Worm (Caenorhabditis elegans) whole organism, L3 larva: ENCODE results near the gene B0303.16.

Experiments
- R02D3.7 ChIP-seq: fragments of 150-350 bp; optimal IDR thresholded peaks from 2 replicates; lab custom pipeline; 2014; ENCODE audit warnings: missing biosample characterization, missing genetic modification characterization
- ZK546.5 ChIP-seq: sonication (generic microtip); optimal IDR thresholded peaks from 2 replicates; lab custom pipeline; 2017; ENCODE audit warnings: missing biosample characterization, missing genetic modification characterization
- ama-1 ChIP-seq: fragments of 150-350 bp; optimal IDR thresholded peaks from 2 replicates; lab custom pipeline; 2018
- ceh-16 ChIP-seq: sonication (generic microtip); optimal IDR thresholded peaks from 2 replicates; lab custom pipeline; 2017; ENCODE audit warnings: missing biosample characterization, missing genetic modification characterization
- ceh-28 ChIP-seq: fragments of 150-350 bp; optimal IDR thresholded peaks from 2 replicates; lab custom pipeline; 2014; ENCODE audit warnings: missing biosample characterization, missing genetic modification reagents, missing genetic modification characterization
- ceh-82 ChIP-seq: fragments of 150-350 bp; optimal IDR thresholded peaks from 2 replicates; lab custom pipeline; 2014; ENCODE audit warnings: missing biosample characterization, missing genetic modification characterization
- daf-12 ChIP-seq: fragments of 150-350 bp; optimal IDR thresholded peaks from 2 replicates; lab custom pipeline; 2014; ENCODE audit warnings: missing biosample characterization, missing genetic modification reagents, missing genetic modification characterization
- egl-27 ChIP-seq: sonication (generic microtip); optimal IDR thresholded peaks from 4 replicates; lab custom pipeline; 2017; ENCODE audit warnings: missing biosample characterization, missing genetic modification reagents, missing genetic modification characterization
- egl-5 ChIP-seq: fragments of 150-350 bp; optimal IDR thresholded peaks from 2 replicates; lab custom pipeline; 2017; ENCODE audit warnings: missing biosample characterization, missing genetic modification reagents, missing genetic modification characterization, inconsistent platforms
- elt-1 ChIP-seq: fragments of 150-350 bp; optimal IDR thresholded peaks from 2 replicates; lab custom pipeline; 2014; ENCODE audit warnings: missing biosample characterization, missing genetic modification characterization
- elt-2 ChIP-seq: sonication (generic microtip); optimal IDR thresholded peaks from 2 replicates; lab custom pipeline; 2016; ENCODE audit warnings: missing genetic modification reagents, mild to moderate bottlenecking, missing genetic modification characterization, missing compliant biosample characterization
- elt-3 ChIP-seq, 3 experiments: fragments of 150-350 bp in 1 of 3; sonication (generic microtip) in 2 of 3; optimal IDR thresholded peaks; 2 replicates in 2 of 3; 4 replicates in 1 of 3; lab custom pipeline; 2014 to 2017; ENCODE audit warnings: missing biosample characterization in 3 of 3, missing genetic modification characterization in 3 of 3
- eor-1 ChIP-seq, 2 experiments: fragments of 150-350 bp; optimal IDR thresholded peaks; 2 replicates each; lab custom pipeline; 2014 to 2018; ENCODE audit warnings: missing biosample characterization in 2 of 2, missing genetic modification characterization in 2 of 2
- fkh-2 ChIP-seq: fragments of 150-350 bp; optimal IDR thresholded peaks from 2 replicates; lab custom pipeline; 2014; ENCODE audit warnings: missing biosample characterization, missing genetic modification reagents, missing genetic modification characterization
- fos-1 ChIP-seq: fragments of 150-350 bp; optimal IDR thresholded peaks from 2 replicates; lab custom pipeline; 2014; ENCODE audit warnings: missing biosample characterization, missing genetic modification characterization
- hmg-11 ChIP-seq: sonication (generic microtip); optimal IDR thresholded peaks from 2 replicates; lab custom pipeline; 2016; ENCODE audit warnings: missing genetic modification characterization, missing compliant biosample characterization
- jun-1 ChIP-seq: fragments of 150-350 bp; optimal IDR thresholded peaks from 2 replicates; lab custom pipeline; 2014; ENCODE audit warnings: missing biosample characterization, missing genetic modification reagents, missing genetic modification characterization
- lin-15B ChIP-seq: fragments of 150-350 bp; optimal IDR thresholded peaks from 2 replicates; lab custom pipeline; 2014; ENCODE audit warnings: missing biosample characterization, missing genetic modification characterization
- lsy-12 ChIP-seq: sonication (generic microtip); optimal IDR thresholded peaks from 2 replicates; lab custom pipeline; 2016; ENCODE audit warnings: mild to moderate bottlenecking, missing genetic modification characterization, missing compliant biosample characterization
- mdl-1 ChIP-seq: fragments of 150-350 bp; optimal IDR thresholded peaks from 2 replicates; lab custom pipeline; 2014; ENCODE audit warnings: missing biosample characterization, missing genetic modification characterization
- mml-1 ChIP-seq: fragments of 150-350 bp; sonication (generic microtip); optimal IDR thresholded peaks from 3 replicates; lab custom pipeline; 2014; ENCODE audit warnings: missing biosample characterization, missing genetic modification characterization
- nfya-1 ChIP-seq: sonication (generic microtip); optimal IDR thresholded peaks from 2 replicates; lab custom pipeline; 2017; ENCODE audit warnings: missing genetic modification characterization, mild to moderate bottlenecking, missing compliant biosample characterization, antibody characterized with exemption, moderate library complexity; ENCODE audit not compliant: insufficient read depth
- nhr-12 ChIP-seq: fragments of 150-350 bp; optimal IDR thresholded peaks from 2 replicates; lab custom pipeline; 2014; ENCODE audit warnings: missing biosample characterization, missing genetic modification characterization
- nhr-23 ChIP-seq: fragments of 150-350 bp; optimal IDR thresholded peaks from 2 replicates; lab custom pipeline; 2014; ENCODE audit warnings: missing biosample characterization, missing genetic modification reagents, missing genetic modification characterization
- nhr-237 ChIP-seq: fragments of 150-350 bp; optimal IDR thresholded peaks from 2 replicates; lab custom pipeline; 2014; ENCODE audit warnings: missing biosample characterization, missing genetic modification characterization
- nhr-25 ChIP-seq: sonication (generic microtip); optimal IDR thresholded peaks from 2 replicates; lab custom pipeline; 2017; ENCODE audit warnings: missing biosample characterization, missing genetic modification characterization
- nhr-28 ChIP-seq: fragments of 150-350 bp; optimal IDR thresholded peaks from 2 replicates; lab custom pipeline; 2014; ENCODE audit warnings: missing biosample characterization, missing genetic modification characterization
- nhr-43 ChIP-seq: sonication (generic microtip); optimal IDR thresholded peaks from 2 replicates; lab custom pipeline; 2016; ENCODE audit warnings: mild to moderate bottlenecking, missing genetic modification characterization, missing compliant biosample characterization; ENCODE audit not compliant: poor library complexity, severe bottlenecking
- nhr-67 ChIP-seq: fragments of 150-350 bp; optimal IDR thresholded peaks from 2 replicates; lab custom pipeline; 2014; ENCODE audit warnings: missing biosample characterization, missing genetic modification characterization
- nhr-76 ChIP-seq: fragments of 150-350 bp; sonication (generic microtip); optimal IDR thresholded peaks from 5 replicates; lab custom pipeline; 2014; ENCODE audit warnings: missing biosample characterization, missing genetic modification characterization
- nhr-77 ChIP-seq: fragments of 150-350 bp; optimal IDR thresholded peaks from 2 replicates; lab custom pipeline; 2014; ENCODE audit warnings: missing biosample characterization, missing genetic modification characterization
- pha-4 ChIP-seq: fragments of 150-350 bp; optimal IDR thresholded peaks from 2 replicates; lab custom pipeline; 2014; ENCODE audit warnings: missing biosample characterization, missing genetic modification reagents, missing genetic modification characterization
- pqm-1 ChIP-seq: fragments of 150-350 bp; optimal IDR thresholded peaks from 2 replicates; lab custom pipeline; 2017; ENCODE audit warnings: missing biosample characterization, missing genetic modification characterization, inconsistent platforms
- sea-2 ChIP-seq: fragments of 150-350 bp; sonication (generic microtip); optimal IDR thresholded peaks from 4 replicates; lab custom pipeline; 2014; ENCODE audit warnings: missing biosample characterization, missing genetic modification reagents, missing genetic modification characterization
- skn-1 ChIP-seq: fragments of 150-350 bp; optimal IDR thresholded peaks from 2 replicates; lab custom pipeline; 2014; ENCODE audit warnings: missing biosample characterization, missing genetic modification characterization
- snpc-4 ChIP-seq: fragments of 150-350 bp; optimal IDR thresholded peaks from 2 replicates; lab custom pipeline; 2014; ENCODE audit warnings: missing biosample characterization, missing genetic modification characterization
- tbx-2 ChIP-seq: sonication (generic microtip); optimal IDR thresholded peaks from 2 replicates; lab custom pipeline; 2016; ENCODE audit warnings: mild to moderate bottlenecking, missing genetic modification characterization, missing compliant biosample characterization
- unc-39 ChIP-seq: sonication (generic microtip); optimal IDR thresholded peaks from 4 replicates; lab custom pipeline; 2017; ENCODE audit warnings: missing biosample characterization, missing genetic modification characterization
- zag-1 ChIP-seq: fragments of 150-350 bp; optimal IDR thresholded peaks from 2 replicates; lab custom pipeline; 2014; ENCODE audit warnings: missing biosample characterization, missing genetic modification characterization
- ztf-11 ChIP-seq: fragments of 150-350 bp; optimal IDR thresholded peaks from 2 replicates; lab custom pipeline; 2014; ENCODE audit warnings: missing biosample characterization, missing genetic modification characterization
- ztf-4 ChIP-seq: fragments of 150-350 bp; optimal IDR thresholded peaks from 2 replicates; lab custom pipeline; 2014; ENCODE audit warnings: missing biosample characterization, missing genetic modification characterization

The B0303.16 gene

ce11 chrIII:8704765-8705164 lies at the start of gene B0303.16:
TSS of gene B0303.16 (plus strand) at chrIII:8705065.
- TF ChIP-seq mdl-1 (no peak), ceh-82 (tag; lab: Kevin White, UChicago) (no peak), ztf-11 (tag; lab: Kevin White, UChicago) (no peak), ceh-28 (no peak), hmg-11 (tag; lab: Kevin White, UChicago) (no peak), egl-27 (tag; lab: Kevin White, UChicago) (no peak), nhr-67 (no peak), R02D3.7 (tag; lab: Kevin White, UChicago) (no peak), nhr-23 (tag; lab: Kevin White, UChicago) (no peak), ZK546.5 (tag; lab: Kevin White, UChicago) (no peak), fkh-2 (tag; lab: Kevin White, UChicago) (no peak)

ce11 chrIII:8655412-8655811 lies 49.5 kb upstream of the B0303.16 start:
- TF ChIP-seq mml-1 (tag; lab: Kevin White, UChicago) (peak; percentile 71), tbx-2 (tag; lab: Kevin White, UChicago) (no peak), nhr-25 (peak; percentile 7), nfya-1 (tag; lab: Kevin White, UChicago) (peak; percentile 5)
- TF ChIP-seq, all 47 proteins: peak for 3

ce11 chrIII:8656055-8656454 lies 48.8 kb upstream of the B0303.16 start:
- TF ChIP-seq egl-5 (no peak), hmg-11 (tag; lab: Kevin White, UChicago) (no peak), nhr-25 (no peak), zag-1 (tag; lab: Kevin White, UChicago) (no peak), lin-15B (no peak), skn-1 (tag; lab: Kevin White, UChicago) (no peak)
- TF ChIP-seq, all 47 proteins: peak for 0

ce11 chrIII:8656957-8657356 lies 47.9 kb upstream of the B0303.16 start:
- TF ChIP-seq elt-2 (tag; lab: Kevin White, UChicago) (peak; percentile 98), jun-1 (peak; percentile 75), lsy-12 (tag; lab: Kevin White, UChicago) (no peak), egl-5 (no peak), nhr-43 (tag; lab: Kevin White, UChicago) (no peak), R02D3.7 (tag; lab: Kevin White, UChicago) (no peak), ztf-4 (tag; lab: Kevin White, UChicago) (no peak), nfya-1 (tag; lab: Kevin White, UChicago) (no peak), elt-3 (tag; optimal IDR thresholded peaks at IDR 0.05; lab: Kevin White, UChicago) (no peak), nhr-77 (tag; lab: Kevin White, UChicago) (no peak), unc-39 (tag; lab: Kevin White, UChicago) (no peak), nhr-67 (no peak), skn-1 (tag; lab: Kevin White, UChicago) (peak; percentile 48), snpc-4 (tag; lab: Kevin White, UChicago) (no peak), nhr-25 (no peak), zag-1 (tag; lab: Kevin White, UChicago) (no peak), fos-1 (tag; lab: Kevin White, UChicago) (no peak), pqm-1 (tag; lab: Kevin White, UChicago) (peak; percentile 99), ceh-16 (tag; lab: Kevin White, UChicago) (no peak), pha-4 (tag; lab: Kevin White, UChicago) (peak; percentile 70), tbx-2 (tag; lab: Kevin White, UChicago) (no peak)
- TF ChIP-seq, all 47 proteins: peak for 5

ce11 chrIII:8657676-8658366 lies 47.0 kb upstream of the B0303.16 start:
- TF ChIP-seq nhr-77 (tag; lab: Kevin White, UChicago) (no peak), nhr-76 (tag; lab: Kevin White, UChicago) (no peak), daf-12 (no peak), R02D3.7 (tag; lab: Kevin White, UChicago) (no peak), nhr-23 (tag; lab: Kevin White, UChicago) (no peak), nhr-28 (tag; lab: Kevin White, UChicago) (no peak), hmg-11 (tag; lab: Kevin White, UChicago) (no peak), ama-1 (no peak), mml-1 (tag; lab: Kevin White, UChicago) (no peak), ztf-4 (tag; lab: Kevin White, UChicago) (no peak), ceh-82 (tag; lab: Kevin White, UChicago) (no peak), elt-3 (tag; optimal IDR thresholded peaks at IDR 0.05; lab: Kevin White, UChicago) (no peak), sea-2 (no peak), egl-5 (no peak), pha-4 (tag; lab: Kevin White, UChicago) (no peak), nhr-12 (no peak), eor-1 (tag; optimal IDR thresholded peaks at IDR 0.05; lab: Kevin White, UChicago) (no peak), elt-1 (tag; lab: Kevin White, UChicago) (no peak), nhr-237 (tag; lab: Kevin White, UChicago) (no peak)
